Fruit fly (Drosophila melanogaster): ENCODE data around the gene Cyp9f2.

DNA sequence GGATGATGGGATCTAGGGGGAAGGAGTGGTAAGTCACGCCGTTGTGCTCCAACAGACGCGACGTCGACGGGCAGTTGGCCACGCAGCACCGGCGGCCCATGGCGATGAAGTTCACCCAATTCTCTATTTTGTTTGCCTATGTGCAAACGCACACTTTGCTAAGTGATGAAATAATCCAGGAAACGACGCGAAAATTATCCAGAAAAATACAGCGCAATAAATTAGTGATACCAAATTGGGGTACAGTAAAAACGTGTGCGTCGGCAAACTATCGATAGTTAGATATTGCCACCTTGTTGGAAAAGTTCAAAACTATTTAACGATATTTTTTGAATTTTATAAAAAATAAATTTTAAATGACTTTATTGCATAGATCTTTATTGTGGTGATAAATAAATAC is 49.8 kb downstream of the Cyp9f2 start, which contains the start of gene MBD-R2:
- TF ChIP-seq h (optimal IDR thresholded peaks at IDR 0.05) (no peak), ttk (optimal IDR thresholded peaks at IDR 0.05) (no peak)
